Fruit fly (Drosophila melanogaster) whole organism, embryonic: Measurements from ENCODE around the gene Mf.

ENCODE experiments used
- Atf6 ChIP-seq: fragments of 200-800 bp; sonication (Bioruptor generic); IDR thresholded peaks from 2 replicates; pipeline ENCODE4 v1.3.6; 2022; ENCODE audit warnings: missing biosample characterization, missing genetic modification characterization
- CG10431 ChIP-seq: fragments of 200-800 bp; sonication (Bioruptor generic); optimal IDR thresholded peaks from 3 replicates; lab custom pipeline; 2018; ENCODE audit warnings: missing biosample characterization, mild to moderate bottlenecking, missing genetic modification characterization
- CG10462 ChIP-seq: fragments of 200-800 bp; sonication (Bioruptor generic); optimal IDR thresholded peaks from 2 replicates; lab custom pipeline; 2016; ENCODE audit warnings: missing biosample characterization, missing genetic modification characterization
- CG11085 ChIP-seq: fragments of 200-800 bp; sonication (Bioruptor generic); IDR thresholded peaks from 2 replicates; pipeline ENCODE4 v1.3.6; 2022; ENCODE audit warnings: missing biosample characterization, missing genetic modification characterization
- CG12071 ChIP-seq: fragments of 200-800 bp; sonication (Bioruptor generic); optimal IDR thresholded peaks from 3 replicates; lab custom pipeline; 2018; ENCODE audit warnings: missing biosample characterization, mild to moderate bottlenecking, missing genetic modification characterization
- CG12236 ChIP-seq: fragments of 200-800 bp; sonication (Bioruptor generic); optimal IDR thresholded peaks from 2 replicates; lab custom pipeline; 2016; ENCODE audit warnings: missing biosample characterization, missing genetic modification characterization
- CG12391 ChIP-seq: fragments of 200-800 bp; sonication (Bioruptor generic); optimal IDR thresholded peaks from 3 replicates; lab custom pipeline; 2018; ENCODE audit warnings: missing biosample characterization, mild to moderate bottlenecking, missing genetic modification characterization, moderate library complexity
- CG12744 ChIP-seq: fragments of 200-800 bp; sonication (Bioruptor generic); optimal IDR thresholded peaks from 2 replicates; lab custom pipeline; 2016; ENCODE audit warnings: missing biosample characterization, missing genetic modification characterization
- CG16779 ChIP-seq: fragments of 200-800 bp; sonication (Bioruptor generic); IDR thresholded peaks from 2 replicates; pipeline ENCODE4 v1.3.6; 2022; ENCODE audit warnings: missing biosample characterization, missing genetic modification characterization
- CG17186 ChIP-seq: fragments of 200-800 bp; sonication (Bioruptor generic); optimal IDR thresholded peaks from 3 replicates; lab custom pipeline; 2017; ENCODE audit warnings: missing biosample characterization, missing genetic modification reagents, missing genetic modification characterization
- CG17385 ChIP-seq: fragments of 200-800 bp; sonication (Bioruptor generic); optimal IDR thresholded peaks from 3 replicates; lab custom pipeline; 2018; ENCODE audit warnings: missing biosample characterization, mild to moderate bottlenecking, missing genetic modification characterization
- CG17912 ChIP-seq: fragments of 200-800 bp; sonication (Bioruptor generic); optimal IDR thresholded peaks from 2 replicates; lab custom pipeline; 2018; ENCODE audit warnings: missing biosample characterization, mild to moderate bottlenecking, missing genetic modification characterization
- CG18011 ChIP-seq: fragments of 200-800 bp; sonication (Bioruptor generic); optimal IDR thresholded peaks from 2 replicates; lab custom pipeline; 2017; ENCODE audit warnings: missing biosample characterization, missing genetic modification characterization, mild to moderate bottlenecking, moderate library complexity, missing genotype
- CG18619 ChIP-seq: fragments of 200-800 bp; sonication (Bioruptor generic); optimal IDR thresholded peaks from 3 replicates; lab custom pipeline; 2017; ENCODE audit warnings: missing biosample characterization, mild to moderate bottlenecking, missing genetic modification characterization
- CG2129 ChIP-seq: fragments of 200-800 bp; sonication (Bioruptor generic); IDR thresholded peaks from 2 replicates; pipeline ENCODE4 v1.3.6; 2022; ENCODE audit warnings: missing biosample characterization, missing genetic modification characterization; ENCODE audit not compliant: partially characterized antibody
- CG31365 ChIP-seq: fragments of 200-800 bp; sonication (Bioruptor generic); optimal IDR thresholded peaks from 2 replicates; lab custom pipeline; 2018; ENCODE audit warnings: missing biosample characterization, mild to moderate bottlenecking, missing genetic modification characterization
- CG31441 ChIP-seq: fragments of 200-800 bp; sonication (Bioruptor generic); IDR thresholded peaks from 2 replicates; pipeline ENCODE4 v1.3.6; 2022; ENCODE audit warnings: missing biosample characterization, missing genetic modification characterization
- CG3281 ChIP-seq: fragments of 200-800 bp; sonication (Bioruptor generic); optimal IDR thresholded peaks from 3 replicates; lab custom pipeline; 2017; ENCODE audit warnings: missing biosample characterization, mild to moderate bottlenecking, missing genetic modification characterization
- CG34422 ChIP-seq: fragments of 200-800 bp; sonication (Bioruptor generic); IDR thresholded peaks from 3 replicates; pipeline ENCODE4 v1.3.6; 2022; ENCODE audit warnings: missing biosample characterization, missing genetic modification characterization
- CG4282 ChIP-seq: fragments of 200-800 bp; sonication (Bioruptor generic); optimal IDR thresholded peaks from 2 replicates; lab custom pipeline; 2016; ENCODE audit warnings: missing biosample characterization, missing genetic modification characterization
- CG5953 ChIP-seq: fragments of 200-800 bp; sonication (Bioruptor generic); IDR thresholded peaks from 2 replicates; pipeline ENCODE4 v1.3.6; 2022; ENCODE audit warnings: missing biosample characterization, missing genetic modification characterization
- CG7786 ChIP-seq: fragments of 200-800 bp; sonication (Bioruptor generic); optimal IDR thresholded peaks from 2 replicates; lab custom pipeline; 2016; ENCODE audit warnings: missing biosample characterization, missing genetic modification characterization
- CG8281 ChIP-seq: fragments of 200-800 bp; sonication (Bioruptor generic); optimal IDR thresholded peaks from 2 replicates; lab custom pipeline; 2018; ENCODE audit warnings: missing biosample characterization, mild to moderate bottlenecking, missing genetic modification characterization, moderate library complexity
- CG8944 ChIP-seq: fragments of 200-800 bp; sonication (Bioruptor generic); optimal IDR thresholded peaks from 3 replicates; lab custom pipeline; 2016; ENCODE audit warnings: missing biosample characterization, missing genetic modification characterization
- Hand ChIP-seq: fragments of 200-800 bp; sonication (Bioruptor generic); optimal IDR thresholded peaks from 2 replicates; lab custom pipeline; 2017; ENCODE audit warnings: mild to moderate bottlenecking, missing biosample characterization, missing genetic modification reagents, missing genetic modification characterization
- HmgD ChIP-seq: fragments of 200-800 bp; sonication (Bioruptor generic); optimal IDR thresholded peaks from 3 replicates; lab custom pipeline; 2016; ENCODE audit warnings: missing biosample characterization, missing genetic modification characterization
- Hr51 ChIP-seq, 2 experiments: fragments of 200-800 bp; sonication (Bioruptor generic); optimal IDR thresholded peaks; 2 replicates in 1 of 2; 3 replicates in 1 of 2; lab custom pipeline; 2016 to 2018; ENCODE audit warnings: missing biosample characterization in 2 of 2, missing genetic modification characterization in 2 of 2, mild to moderate bottlenecking in 1 of 2, moderate library complexity in 1 of 2
- Lpt ChIP-seq: fragments of >200 bp; optimal IDR thresholded peaks from 2 replicates; lab custom pipeline; 2018; ENCODE audit warnings: missing biosample characterization, missing genetic modification characterization
- NC2α ChIP-seq: fragments of 200-800 bp; sonication (Bioruptor generic); optimal IDR thresholded peaks from 2 replicates; lab custom pipeline; 2016; ENCODE audit warnings: missing biosample characterization, missing genetic modification characterization
- NK7.1 ChIP-seq: fragments of 200-800 bp; sonication (Bioruptor generic); optimal IDR thresholded peaks from 3 replicates; lab custom pipeline; 2016; ENCODE audit warnings: missing biosample characterization, missing genetic modification characterization
- Nf-YC ChIP-seq: fragments of 200-800 bp; optimal IDR thresholded peaks from 3 replicates; lab custom pipeline; 2019; ENCODE audit warnings: missing biosample characterization, mild to moderate bottlenecking, missing genetic modification characterization, moderate library complexity
- PHDP ChIP-seq: fragments of 200-800 bp; sonication (Bioruptor generic); optimal IDR thresholded peaks from 3 replicates; lab custom pipeline; 2018; ENCODE audit warnings: missing biosample characterization, mild to moderate bottlenecking, missing genetic modification characterization, moderate library complexity
- Stat92E ChIP-seq, 3 experiments: fragments of >200 bp in 2 of 3; fragments of 200-800 bp in 1 of 3; sonication (Bioruptor generic) in 1 of 3; optimal IDR thresholded peaks; 2 replicates each; lab custom pipeline; 2017 to 2019; ENCODE audit warnings: missing biosample characterization in 3 of 3, missing genetic modification characterization in 3 of 3, mild to moderate bottlenecking in 1 of 3, moderate library complexity in 1 of 3
- TFAM ChIP-seq: fragments of 200-800 bp; sonication (Bioruptor generic); optimal IDR thresholded peaks from 2 replicates; lab custom pipeline; 2017; ENCODE audit warnings: missing biosample characterization, missing genetic modification characterization, inconsistent platforms
- Xbp1 ChIP-seq: fragments of 200-800 bp; sonication (Bioruptor generic); optimal IDR thresholded peaks from 3 replicates; lab custom pipeline; 2016; ENCODE audit warnings: missing biosample characterization, mild to moderate bottlenecking, missing genetic modification characterization
- al ChIP-seq: fragments of 200-800 bp; sonication (Bioruptor generic); IDR thresholded peaks from 2 replicates; pipeline ENCODE4 v1.3.6; 2022; ENCODE audit warnings: missing biosample characterization, missing genetic modification characterization
- ap ChIP-seq: fragments of 200-800 bp; sonication (Bioruptor generic); IDR thresholded peaks from 2 replicates; pipeline ENCODE4 v1.3.6; 2022; ENCODE audit warnings: missing biosample characterization, missing genetic modification characterization
- ash1 ChIP-seq: fragments of 200-800 bp; sonication (Bioruptor generic); optimal IDR thresholded peaks from 2 replicates; lab custom pipeline; 2018; ENCODE audit warnings: missing biosample characterization, mild to moderate bottlenecking, missing genetic modification characterization
- cad ChIP-seq: fragments of >200 bp; optimal IDR thresholded peaks from 2 replicates; lab custom pipeline; 2017; ENCODE audit warnings: missing biosample characterization, missing genetic modification characterization
- crc ChIP-seq: fragments of 200-800 bp; sonication (Bioruptor generic); optimal IDR thresholded peaks from 2 replicates; lab custom pipeline; 2016; ENCODE audit warnings: missing biosample characterization, missing genetic modification characterization
- en ChIP-seq: fragments of 200-800 bp; sonication (Bioruptor generic); optimal IDR thresholded peaks from 2 replicates; lab custom pipeline; 2016; ENCODE audit warnings: missing biosample characterization, missing genetic modification characterization
- eve ChIP-seq, 2 experiments: fragments of >200 bp; optimal IDR thresholded peaks; 2 replicates each; lab custom pipeline; 2017; ENCODE audit warnings: missing biosample characterization in 2 of 2, missing genetic modification characterization in 2 of 2
- nom ChIP-seq: fragments of 200-800 bp; sonication (Bioruptor generic); optimal IDR thresholded peaks from 2 replicates; lab custom pipeline; 2017; ENCODE audit warnings: missing biosample characterization, missing genetic modification characterization, mild to moderate bottlenecking, moderate library complexity, missing genetic modification reagents
- odd ChIP-seq: fragments of 200-800 bp; sonication (Bioruptor generic); optimal IDR thresholded peaks from 2 replicates; lab custom pipeline; 2017; ENCODE audit warnings: missing biosample characterization, mild to moderate bottlenecking, missing genetic modification characterization
- ro ChIP-seq: fragments of 200-800 bp; sonication (Bioruptor generic); IDR thresholded peaks from 2 replicates; pipeline ENCODE4 v1.3.6; 2022; ENCODE audit warnings: missing biosample characterization, missing genetic modification characterization
- sens ChIP-seq: fragments of 200-800 bp; sonication (Bioruptor generic); peaks from one replicate; lab custom pipeline; 2016; ENCODE audit warnings: missing biosample characterization, missing genetic modification characterization
- tna ChIP-seq: fragments of 200-800 bp; sonication (Bioruptor generic); IDR thresholded peaks from 2 replicates; pipeline ENCODE4 v1.3.6; 2022; ENCODE audit warnings: missing biosample characterization, missing genetic modification characterization; ENCODE audit not compliant: partially characterized antibody
- unpg ChIP-seq: fragments of 200-800 bp; sonication (Bioruptor generic); optimal IDR thresholded peaks from 3 replicates; lab custom pipeline; 2018; ENCODE audit warnings: missing biosample characterization, mild to moderate bottlenecking, missing genetic modification characterization, moderate library complexity
- vnd ChIP-seq: fragments of 200-800 bp; sonication (Bioruptor generic); IDR thresholded peaks from 3 replicates; pipeline ENCODE4 v1.3.6; 2022; ENCODE audit warnings: missing biosample characterization, missing genetic modification characterization; ENCODE audit not compliant: partially characterized antibody
- zen ChIP-seq: fragments of 200-800 bp; sonication (Bioruptor generic); optimal IDR thresholded peaks from 3 replicates; lab custom pipeline; 2018; ENCODE audit warnings: missing biosample characterization, mild to moderate bottlenecking, missing genetic modification characterization, moderate library complexity
- zf30C ChIP-seq: fragments of 200-800 bp; sonication (Bioruptor generic); optimal IDR thresholded peaks from 3 replicates; lab custom pipeline; 2018; ENCODE audit warnings: missing biosample characterization, mild to moderate bottlenecking, missing genetic modification characterization

Mf gene

dm6 chr3R:15131677-15132076 is 49.6 kb downstream of the Mf start, which contains the start of gene CG42788 (continued):
- peak; percentile 47 for TF ChIP-seq crc (GFP tag; lab: Kevin White, UChicago)
- TF ChIP-seq CG31365 (tag; lab: Kevin White, UChicago) = no peak
- peak; percentile 61 for TF ChIP-seq Xbp1 (GFP tag; lab: Kevin White, UChicago)
- TF ChIP-seq CG12391 (tag; lab: Kevin White, UChicago) = peak; percentile 71
- TF ChIP-seq CG17385 (GFP tag; lab: Kevin White, UChicago) = peak; percentile 63
- peak; percentile 2 for TF ChIP-seq nom (GFP tag; lab: Kevin White, UChicago)
- no peak for TF ChIP-seq CG31441
- TF ChIP-seq CG12071 (GFP tag; lab: Kevin White, UChicago) = peak; percentile 61
- TF ChIP-seq Atf6 = no peak
- peak; percentile 48 for TF ChIP-seq CG7786 (GFP tag; lab: Kevin White, UChicago)
- no peak for TF ChIP-seq CG5953 (GFP tag; lab: Robert Waterston, UW)
- TF ChIP-seq cad = no peak
- peak; percentile 24 for TF ChIP-seq ash1 (GFP tag; lab: Kevin White, UChicago)
- TF ChIP-seq CG3281 (GFP tag; lab: Kevin White, UChicago) = peak; percentile 35
- TF ChIP-seq Hr51 (GFP tag; optimal IDR thresholded peaks at IDR 0.05; lab: Kevin White, UChicago) = peak; percentile 46 to 86
- TF ChIP-seq CG16779 (GFP tag; lab: Robert Waterston, UW) = no peak
- peak; percentile 62 for TF ChIP-seq CG18011 (GFP tag; lab: Kevin White, UChicago)
- no peak for TF ChIP-seq ro (GFP tag; lab: Robert Waterston, UW)
- no peak for TF ChIP-seq CG34422 (GFP tag; lab: Robert Waterston, UW)
- TF ChIP-seq NK7.1 = peak; percentile 36
- TF ChIP-seq vnd (GFP tag; lab: Robert Waterston, UW) = no peak
- peak; percentile 48 for TF ChIP-seq odd (GFP tag; lab: Kevin White, UChicago)
- no peak for TF ChIP-seq al (GFP tag; lab: Robert Waterston, UW)
- TF ChIP-seq CG10462 (GFP tag; lab: Kevin White, UChicago) = peak; percentile 84
- TF ChIP-seq CG17912 (GFP tag; lab: Kevin White, UChicago) = peak; percentile 88
- TF ChIP-seq ap (GFP tag; lab: Robert Waterston, UW) = no peak
- peak; percentile 57 for TF ChIP-seq unpg (GFP tag; lab: Kevin White, UChicago)
- TF ChIP-seq zf30C (GFP tag; lab: Kevin White, UChicago) = peak; percentile 16
- TF ChIP-seq CG18619 (GFP tag; lab: Kevin White, UChicago) = peak; percentile 49
- no peak for TF ChIP-seq tna
- TF ChIP-seq en (GFP tag; lab: Kevin White, UChicago) = peak; percentile 58
- no peak for TF ChIP-seq Lpt (GFP tag; lab: Kevin White, UChicago)
- TF ChIP-seq Nf-YC (tag; lab: Kevin White, UChicago) = peak; percentile 5
- TF ChIP-seq Stat92E (GFP tag; optimal IDR thresholded peaks at IDR 0.05; lab: Kevin White, UChicago) = peak in 1 of 3 experiments; percentile 94
- TF ChIP-seq CG8281 (tag; lab: Kevin White, UChicago) = no peak
- TF ChIP-seq zen = peak; percentile 3
- peak; percentile 77 for TF ChIP-seq PHDP (tag; lab: Kevin White, UChicago)
- TF ChIP-seq CG4282 (GFP tag; lab: Kevin White, UChicago) = peak; percentile 86
- peak; percentile 72 for TF ChIP-seq NC2α
- peak; percentile 58 for TF ChIP-seq CG12236 (GFP tag; lab: Kevin White, UChicago)
- TF ChIP-seq Hand (GFP tag; lab: Kevin White, UChicago) = peak; percentile 52
- TF ChIP-seq TFAM (GFP tag; lab: Kevin White, UChicago) = no peak
- no peak for TF ChIP-seq CG2129 (GFP tag; lab: Robert Waterston, UW)
- no peak for TF ChIP-seq eve (GFP tag; optimal IDR thresholded peaks at IDR 0.05; lab: Kevin White, UChicago)
- peak; percentile 85 for TF ChIP-seq HmgD (GFP tag; lab: Kevin White, UChicago)
- no peak for TF ChIP-seq CG8944
- no peak for TF ChIP-seq CG11085 (GFP tag; lab: Robert Waterston, UW)
- TF ChIP-seq sens (GFP tag; lab: Kevin White, UChicago) = peak; percentile 94
- TF ChIP-seq CG12744 (GFP tag; lab: Kevin White, UChicago) = peak; percentile 50
- TF ChIP-seq CG10431 (GFP tag; lab: Kevin White, UChicago) = peak; percentile 7
- TF ChIP-seq CG17186 (GFP tag; lab: Kevin White, UChicago) = peak; percentile 20
